Fruit fly (Drosophila melanogaster) whole organism, embryonic: ENCODE data around the gene RpS7.
A peak's percentile ranks its signal among the peaks of the same experiment; 100 is the strongest.

Experiments used
- BEAF-32 ChIP-seq: fragments of 200-800 bp; sonication (Bioruptor generic); optimal IDR thresholded peaks from 3 replicates; lab custom pipeline; 2017; ENCODE audit warnings: missing biosample characterization, missing genetic modification characterization, mild to moderate bottlenecking, moderate library complexity, missing genetic modification reagents
- Blimp-1 ChIP-seq: fragments of 200-800 bp; sonication (Bioruptor generic); optimal IDR thresholded peaks from 3 replicates; lab custom pipeline; 2018; ENCODE audit warnings: missing biosample characterization, missing genetic modification characterization, mild to moderate bottlenecking, moderate library complexity, missing genetic modification reagents
- CG10267 ChIP-seq: fragments of 200-800 bp; sonication (Bioruptor generic); optimal IDR thresholded peaks from 2 replicates; lab custom pipeline; 2018; ENCODE audit warnings: missing biosample characterization, mild to moderate bottlenecking, missing genetic modification characterization, moderate library complexity
- CG10979 ChIP-seq: fragments of 200-800 bp; sonication (Bioruptor generic); optimal IDR thresholded peaks from 2 replicates; lab custom pipeline; 2018; ENCODE audit warnings: missing biosample characterization, mild to moderate bottlenecking, missing genetic modification characterization, moderate library complexity
- CG11696 ChIP-seq: fragments of 200-800 bp; sonication (Bioruptor generic); IDR thresholded peaks from 2 replicates; pipeline ENCODE4 v1.3.6; 2022; ENCODE audit warnings: missing biosample characterization, missing genetic modification characterization
- CG1603 ChIP-seq: fragments of 200-800 bp; sonication (Bioruptor generic); optimal IDR thresholded peaks from 2 replicates; lab custom pipeline; 2019; ENCODE audit warnings: missing biosample characterization, mild to moderate bottlenecking, missing genetic modification characterization, moderate library complexity
- CG17328 ChIP-seq: fragments of 200-800 bp; sonication (Bioruptor generic); IDR thresholded peaks from 2 replicates; pipeline ENCODE4 v1.3.6; 2022; ENCODE audit warnings: missing biosample characterization, missing genetic modification characterization
- CG1792 ChIP-seq: fragments of 200-800 bp; sonication (Bioruptor generic); optimal IDR thresholded peaks from 2 replicates; lab custom pipeline; 2016; ENCODE audit warnings: missing biosample characterization, missing genetic modification characterization
- CG18262 ChIP-seq: fragments of 200-800 bp; optimal IDR thresholded peaks from 3 replicates; lab custom pipeline; 2019; ENCODE audit warnings: missing biosample characterization, mild to moderate bottlenecking, missing genetic modification characterization, moderate library complexity
- CG3065 ChIP-seq: fragments of 200-800 bp; sonication (Bioruptor generic); optimal IDR thresholded peaks from 2 replicates; lab custom pipeline; 2016; ENCODE audit warnings: missing biosample characterization, missing genetic modification characterization
- CG31441 ChIP-seq: fragments of 200-800 bp; sonication (Bioruptor generic); IDR thresholded peaks from 2 replicates; pipeline ENCODE4 v1.3.6; 2022; ENCODE audit warnings: missing biosample characterization, missing genetic modification characterization
- CG9437 ChIP-seq: fragments of 200-800 bp; sonication (Bioruptor generic); optimal IDR thresholded peaks from 2 replicates; lab custom pipeline; 2018; ENCODE audit warnings: missing biosample characterization, mild to moderate bottlenecking, missing genetic modification characterization
- CG9797 ChIP-seq: fragments of 200-800 bp; sonication (Bioruptor generic); optimal IDR thresholded peaks from 3 replicates; lab custom pipeline; 2018; ENCODE audit warnings: missing biosample characterization, mild to moderate bottlenecking, missing genetic modification characterization
- Camta ChIP-seq: fragments of 200-800 bp; sonication (Bioruptor generic); optimal IDR thresholded peaks from 2 replicates; lab custom pipeline; 2016; ENCODE audit warnings: missing biosample characterization, missing genetic modification characterization
- Chrac-16 ChIP-seq: fragments of 200-800 bp; sonication (Bioruptor generic); optimal IDR thresholded peaks from 3 replicates; lab custom pipeline; 2016; ENCODE audit warnings: missing biosample characterization, missing genetic modification characterization
- D ChIP-seq, 2 experiments: fragments of 200-800 bp in 1 of 2; fragments of >200 bp in 1 of 2; sonication (Bioruptor generic) in 1 of 2; optimal IDR thresholded peaks; 2 replicates in 1 of 2; 3 replicates in 1 of 2; lab custom pipeline; 2017; ENCODE audit warnings: mild to moderate bottlenecking in 1 of 2, missing biosample characterization in 1 of 2, missing genetic modification characterization in 1 of 2, missing genetic modification reagents in 1 of 2
- Drgx ChIP-seq: fragments of 200-800 bp; sonication (Bioruptor generic); IDR thresholded peaks from 2 replicates; pipeline ENCODE4 v1.3.6; 2022; ENCODE audit warnings: missing biosample characterization, missing genetic modification characterization
- E2f1 ChIP-seq: fragments of 200-800 bp; sonication (Bioruptor generic); IDR thresholded peaks from 2 replicates; pipeline ENCODE4 v1.3.6; 2022; ENCODE audit warnings: missing biosample characterization, missing genetic modification characterization
- GATAe ChIP-seq: fragments of 200-800 bp; sonication (Bioruptor generic); conservative IDR thresholded peaks from 2 replicates; pipeline ENCODE4 v1.3.6; 2022; ENCODE audit warnings: missing biosample characterization, missing genetic modification characterization
- Lpt ChIP-seq: fragments of >200 bp; optimal IDR thresholded peaks from 2 replicates; lab custom pipeline; 2018; ENCODE audit warnings: missing biosample characterization, missing genetic modification characterization
- Med ChIP-seq: fragments of 200-800 bp; sonication (Bioruptor generic); peaks from one replicate; lab custom pipeline; 2016; ENCODE audit warnings: missing biosample characterization, missing genetic modification characterization, mild to moderate bottlenecking, inconsistent platforms, moderate library complexity
- Myb ChIP-seq: fragments of 200-800 bp; sonication (Bioruptor generic); optimal IDR thresholded peaks from 2 replicates; lab custom pipeline; 2016; ENCODE audit warnings: missing biosample characterization, missing genetic modification characterization
- Rfx ChIP-seq: fragments of 200-800 bp; sonication (Bioruptor generic); IDR thresholded peaks from 2 replicates; pipeline ENCODE4 v1.3.6; 2022; ENCODE audit warnings: missing biosample characterization, missing genetic modification characterization
- Sox102F ChIP-seq: fragments of 200-800 bp; sonication (Bioruptor generic); optimal IDR thresholded peaks from 2 replicates; lab custom pipeline; 2018; ENCODE audit warnings: missing biosample characterization, mild to moderate bottlenecking, missing genetic modification characterization, moderate library complexity
- Trl ChIP-seq, 3 experiments: fragments of >200 bp in 2 of 3; fragments of 200-800 bp in 1 of 3; sonication (Bioruptor generic) in 1 of 3; optimal IDR thresholded peaks; 2 replicates in 1 of 3; 3 replicates in 2 of 3; lab custom pipeline; 2016 to 2017; ENCODE audit warnings: missing biosample characterization in 1 of 3, missing genetic modification characterization in 1 of 3
- Usf ChIP-seq: fragments of 200-800 bp; sonication (Bioruptor generic); optimal IDR thresholded peaks from 2 replicates; lab custom pipeline; 2017; ENCODE audit warnings: missing genotype, missing biosample characterization, missing genetic modification characterization
- Xrp1 ChIP-seq: fragments of 200-800 bp; sonication (Bioruptor generic); IDR thresholded peaks from 2 replicates; pipeline ENCODE4 v1.3.6; 2022; ENCODE audit warnings: missing biosample characterization, missing genetic modification characterization
- ap ChIP-seq: fragments of 200-800 bp; sonication (Bioruptor generic); IDR thresholded peaks from 2 replicates; pipeline ENCODE4 v1.3.6; 2022; ENCODE audit warnings: missing biosample characterization, missing genetic modification characterization
- ash1 ChIP-seq: fragments of 200-800 bp; sonication (Bioruptor generic); optimal IDR thresholded peaks from 2 replicates; lab custom pipeline; 2018; ENCODE audit warnings: missing biosample characterization, mild to moderate bottlenecking, missing genetic modification characterization
- bsh ChIP-seq, 2 experiments: fragments of 200-800 bp; sonication (Bioruptor generic); optimal IDR thresholded peaks; 2 replicates each; lab custom pipeline; 2017 to 2018; ENCODE audit warnings: mild to moderate bottlenecking in 2 of 2, missing biosample characterization in 2 of 2, missing genetic modification characterization in 2 of 2, moderate library complexity in 1 of 2
- corto ChIP-seq: fragments of 200-800 bp; sonication (Bioruptor generic); optimal IDR thresholded peaks from 2 replicates; lab custom pipeline; 2016; ENCODE audit warnings: missing biosample characterization, mild to moderate bottlenecking, missing genetic modification characterization, moderate library complexity
- dmrt99B ChIP-seq: fragments of 200-800 bp; sonication (Bioruptor generic); optimal IDR thresholded peaks from 2 replicates; lab custom pipeline; 2018; ENCODE audit warnings: missing biosample characterization, mild to moderate bottlenecking, missing genetic modification characterization, moderate library complexity
- dysf ChIP-seq: fragments of 200-800 bp; sonication (Bioruptor generic); IDR thresholded peaks from 3 replicates; pipeline ENCODE4 v1.3.6; 2022; ENCODE audit warnings: missing biosample characterization, missing genetic modification characterization
- gce ChIP-seq: fragments of 200-800 bp; sonication (Bioruptor generic); IDR thresholded peaks from 3 replicates; pipeline ENCODE4 v1.3.6; 2022; ENCODE audit warnings: missing biosample characterization, missing genetic modification characterization
- gem ChIP-seq: fragments of 200-800 bp; sonication (Bioruptor generic); optimal IDR thresholded peaks from 2 replicates; lab custom pipeline; 2019; ENCODE audit warnings: missing biosample characterization, mild to moderate bottlenecking, missing genetic modification characterization, moderate library complexity
- hkb ChIP-seq, 2 experiments: fragments of 200-800 bp in 1 of 2; fragments of >200 bp in 1 of 2; sonication (Bioruptor generic) in 1 of 2; IDR thresholded peaks in 1 of 2; optimal IDR thresholded peaks in 1 of 2; 2 replicates each; pipeline versions ENCODE4 v1.3.6 to Lab custom; 2017 to 2022; ENCODE audit warnings: missing biosample characterization in 1 of 2, missing genetic modification characterization in 1 of 2
- jigr1 ChIP-seq: fragments of 200-800 bp; sonication (Bioruptor generic); IDR thresholded peaks from 3 replicates; pipeline ENCODE4 v1.3.6; 2022; ENCODE audit warnings: missing biosample characterization, missing genetic modification characterization
- lab ChIP-seq: fragments of 200-800 bp; sonication (Bioruptor generic); optimal IDR thresholded peaks from 3 replicates; lab custom pipeline; 2017; ENCODE audit warnings: missing biosample characterization, missing genetic modification characterization, mild to moderate bottlenecking, moderate library complexity, missing genetic modification reagents
- lbe ChIP-seq: fragments of 200-800 bp; sonication (Bioruptor generic); optimal IDR thresholded peaks from 2 replicates; lab custom pipeline; 2016; ENCODE audit warnings: missing biosample characterization, mild to moderate bottlenecking, missing genetic modification characterization
- nom ChIP-seq: fragments of 200-800 bp; sonication (Bioruptor generic); optimal IDR thresholded peaks from 2 replicates; lab custom pipeline; 2017; ENCODE audit warnings: missing biosample characterization, missing genetic modification characterization, mild to moderate bottlenecking, moderate library complexity, missing genetic modification reagents
- phol ChIP-seq: fragments of 200-800 bp; sonication (Bioruptor generic); optimal IDR thresholded peaks from 3 replicates; lab custom pipeline; 2018; ENCODE audit warnings: missing biosample characterization, mild to moderate bottlenecking, missing genetic modification characterization, moderate library complexity
- pum ChIP-seq: fragments of 200-800 bp; sonication (Bioruptor generic); optimal IDR thresholded peaks from 2 replicates; lab custom pipeline; 2016; ENCODE audit warnings: missing biosample characterization, missing genetic modification characterization
- sens ChIP-seq: fragments of 200-800 bp; sonication (Bioruptor generic); peaks from one replicate; lab custom pipeline; 2016; ENCODE audit warnings: missing biosample characterization, missing genetic modification characterization
- slbo ChIP-seq: fragments of 200-800 bp; sonication (Bioruptor generic); IDR thresholded peaks from 2 replicates; pipeline ENCODE4 v1.3.6; 2022; ENCODE audit warnings: missing biosample characterization, missing genetic modification characterization
- tio ChIP-seq: fragments of 200-800 bp; sonication (Bioruptor generic); optimal IDR thresholded peaks from 2 replicates; lab custom pipeline; 2017; ENCODE audit warnings: missing biosample characterization, missing genetic modification characterization, inconsistent platforms

RpS7 gene

DNA sequence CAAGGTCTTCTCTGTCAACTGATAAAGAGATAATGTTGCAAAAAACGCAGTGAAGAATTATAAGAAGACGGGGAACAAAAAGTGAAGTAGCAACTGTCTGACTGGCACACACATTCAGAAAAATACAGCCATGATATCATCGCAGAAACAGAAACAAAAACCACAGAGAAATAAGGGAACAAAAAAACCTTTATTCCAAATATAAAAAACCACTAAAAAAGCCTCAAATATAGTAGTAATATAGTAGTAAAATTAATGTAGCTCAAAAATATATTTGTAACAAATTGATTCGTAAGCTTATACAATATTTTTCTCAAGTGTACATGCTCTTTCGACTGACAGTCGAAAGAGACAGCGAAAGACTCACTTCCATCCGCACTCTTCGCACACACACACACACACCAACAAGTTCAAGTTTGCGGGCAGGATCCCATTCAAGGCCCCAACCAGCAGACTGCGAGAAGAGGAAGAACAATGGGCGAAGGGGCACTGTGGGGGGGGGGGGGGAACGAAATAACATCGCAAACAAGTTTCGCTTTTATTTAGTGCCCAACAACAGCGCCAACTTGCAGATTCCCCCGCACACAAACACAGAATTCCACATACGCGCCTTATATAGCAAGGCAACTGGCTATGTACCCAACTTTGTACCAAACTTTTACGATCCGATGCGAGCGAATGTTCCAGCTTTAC, 49.6 kb upstream of the RpS7 start:
- no peak for TF ChIP-seq slbo
- no peak for TF ChIP-seq pum (GFP tag; lab: Kevin White, UChicago)
- TF ChIP-seq CG10979 (tag; lab: Kevin White, UChicago), result no peak
- peak; percentile 72 for TF ChIP-seq nom (GFP tag; lab: Kevin White, UChicago)
- TF ChIP-seq CG9437 (GFP tag; lab: Kevin White, UChicago), result no peak
- TF ChIP-seq Trl (optimal IDR thresholded peaks at IDR 0.05; lab: Kevin White, UChicago), result no peak
- no peak for TF ChIP-seq Trl (GFP tag; optimal IDR thresholded peaks at IDR 0.05; lab: Kevin White, UChicago)
- peak; percentile 58 for TF ChIP-seq Drgx (GFP tag; lab: Robert Waterston, UW)
- no peak for TF ChIP-seq CG10267
- no peak for TF ChIP-seq Rfx (GFP tag; lab: Robert Waterston, UW)
- peak; percentile 72 for TF ChIP-seq corto (GFP tag; lab: Kevin White, UChicago)
- TF ChIP-seq CG1792, result no peak
- peak in 1 of 2 experiments; percentile 57 for TF ChIP-seq bsh (GFP tag; optimal IDR thresholded peaks at IDR 0.05; lab: Kevin White, UChicago)
- no peak for TF ChIP-seq GATAe (GFP tag; lab: Robert Waterston, UW)
- peak; percentile 77 for TF ChIP-seq lbe
- no peak for TF ChIP-seq gce (GFP tag; lab: Robert Waterston, UW)
- TF ChIP-seq Myb (GFP tag; lab: Kevin White, UChicago), result no peak
- no peak for TF ChIP-seq Chrac-16 (GFP tag; lab: Kevin White, UChicago)

DNA sequence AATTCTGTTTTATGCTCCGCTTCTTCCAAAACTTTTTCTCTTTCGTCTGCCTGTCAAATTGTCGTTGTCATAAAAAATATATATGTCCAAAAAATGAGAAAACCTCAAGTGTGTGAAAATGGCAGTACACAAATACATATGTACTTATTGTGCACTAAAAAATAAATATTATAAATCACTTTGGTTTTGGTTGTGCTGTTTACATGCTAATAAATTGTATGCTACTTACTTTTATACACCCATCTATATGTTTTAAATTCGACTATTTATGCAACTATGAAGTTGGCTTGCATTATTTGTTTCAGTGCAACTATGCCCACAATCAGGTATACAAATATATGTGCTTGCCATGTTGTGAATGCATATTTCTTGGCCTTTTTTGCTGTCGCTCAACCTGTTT, 48.8 kb upstream of the RpS7 start:
- TF ChIP-seq CG31441 (0 out of 2 replicates have a peak, but pooled peaks have one; percentile 24), Xrp1 (GFP tag; lab: Robert Waterston, UW) (peak; percentile 24; the same call in 1 of the 2 replicates), sens (GFP tag; lab: Kevin White, UChicago) (peak; percentile 42), nom (GFP tag; lab: Kevin White, UChicago) (peak; percentile 40), Lpt (no peak), Usf (GFP tag; lab: Kevin White, UChicago) (no peak), D (optimal IDR thresholded peaks at IDR 0.05; lab: Kevin White, UChicago) (no peak), D (GFP tag; optimal IDR thresholded peaks at IDR 0.05; lab: Kevin White, UChicago) (no peak), dmrt99B (peak; percentile 9), Drgx (GFP tag; lab: Robert Waterston, UW) (peak; percentile 28; the same call in 1 of the 2 replicates), bsh (GFP tag; optimal IDR thresholded peaks at IDR 0.05; lab: Kevin White, UChicago) (peak in 1 of 2 experiments; percentile 20), Blimp-1 (GFP tag; lab: Kevin White, UChicago) (peak; percentile 6), corto (GFP tag; lab: Kevin White, UChicago) (peak; percentile 62), CG9797 (GFP tag; lab: Kevin White, UChicago) (no peak), Sox102F (peak; percentile 28), gem (tag; lab: Kevin White, UChicago) (peak; percentile 30), Med (GFP tag; lab: Kevin White, UChicago) (peak; percentile 34), CG1603 (tag; lab: Kevin White, UChicago) (peak; percentile 13), lbe (peak; percentile 93), Camta (no peak), ap (GFP tag; lab: Robert Waterston, UW) (0 out of 2 replicates have a peak, but pooled peaks have one; percentile 4), jigr1 (GFP tag; lab: Robert Waterston, UW) (no peak)

DNA sequence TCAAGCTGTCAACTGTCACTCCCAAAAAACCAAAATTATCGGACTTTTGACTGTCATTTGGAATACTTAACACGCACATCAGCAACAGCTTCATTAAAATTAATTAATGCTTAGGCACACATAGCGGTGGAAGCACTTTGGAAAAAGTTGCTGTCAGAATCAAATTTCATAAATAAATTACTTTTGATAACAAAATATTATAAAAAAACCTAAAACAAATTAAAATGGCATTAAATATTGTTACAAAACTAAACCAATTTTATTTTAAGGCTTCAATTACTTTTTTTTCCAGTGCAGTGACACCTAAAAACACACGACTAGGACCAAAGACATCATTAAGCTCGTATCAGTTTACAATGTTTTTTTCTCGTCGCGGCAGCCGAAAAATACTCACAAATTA, 47.4 kb upstream of the RpS7 start:
- TF ChIP-seq bsh (GFP tag; optimal IDR thresholded peaks at IDR 0.05; lab: Kevin White, UChicago) (peak in 1 of 2 experiments; percentile 14), CG3065 (no peak), CG11696 (GFP tag; lab: Robert Waterston, UW) (peak; percentile 36; the same call in 1 of the 2 replicates), dysf (GFP tag; lab: Robert Waterston, UW) (0 out of 3 replicates have a peak, but pooled peaks have one; percentile 5), phol (tag; lab: Kevin White, UChicago) (peak; percentile 19), E2f1 (GFP tag; lab: Robert Waterston, UW) (peak; percentile 27; the same call in 1 of the 2 replicates), lab (GFP tag; lab: Kevin White, UChicago) (no peak), CG18262 (tag; lab: Kevin White, UChicago) (peak; percentile 26), CG17328 (GFP tag; lab: Robert Waterston, UW) (0 out of 2 replicates have a peak, but pooled peaks have one; percentile 13), lbe (peak; percentile 7), hkb (optimal IDR thresholded peaks at IDR 0.05; lab: Kevin White, UChicago) (no peak), hkb (GFP tag; IDR thresholded peaks at IDR 0.05; lab: Robert Waterston, UW) (0 out of 2 replicates have a peak, but pooled peaks have one; percentile 13), CG31441 (peak; percentile 31; the same call in 1 of the 2 replicates), tio (GFP tag; lab: Kevin White, UChicago) (no peak), BEAF-32 (no peak), ash1 (GFP tag; lab: Kevin White, UChicago) (no peak)
